Fruit fly (Drosophila melanogaster): ENCODE data around the gene CG3734.

CG3734 gene

dm6 chr3R:19403096-19403515 is 15.4 kb downstream of the CG3734 start, which contains the start of the genes Ino80 and Aptx (continued):
- TF ChIP-seq CG7963 (GFP tag; IDR thresholded peaks at IDR 0.05; ENCODE audit: partially characterized antibody) (peak; percentile 93), Eip74EF (GFP tag; optimal IDR thresholded peaks at IDR 0.05) (no peak), Mad (GFP tag; optimal IDR thresholded peaks at IDR 0.05) (peak; percentile 94), CG7745 (tag; optimal IDR thresholded peaks at IDR 0.05) (no peak), Hr78 (GFP tag; optimal IDR thresholded peaks at IDR 0.05) (no peak), CG15696 (tag; optimal IDR thresholded peaks at IDR 0.05) (peak; percentile 95), Drgx (GFP tag; IDR thresholded peaks at IDR 0.05) (peak; percentile 90), CG17912 (GFP tag; optimal IDR thresholded peaks at IDR 0.05) (no peak), nom (GFP tag; optimal IDR thresholded peaks at IDR 0.05) (no peak), Hand (GFP tag; optimal IDR thresholded peaks at IDR 0.05) (peak; percentile 71), CG7928 (GFP tag; optimal IDR thresholded peaks at IDR 0.05) (peak; percentile 72), CG10462 (GFP tag; optimal IDR thresholded peaks at IDR 0.05) (peak; percentile 92), dmrt11E (tag; optimal IDR thresholded peaks at IDR 0.05) (peak; percentile 95), tup (GFP tag; optimal IDR thresholded peaks at IDR 0.05) (peak; percentile 83), usp (GFP tag; optimal IDR thresholded peaks at IDR 0.05) (no peak), onecut (GFP tag; IDR thresholded peaks at IDR 0.05) (peak; percentile 70), CG9876 (GFP tag; optimal IDR thresholded peaks at IDR 0.05) (peak; percentile 86), Max (GFP tag; optimal IDR thresholded peaks at IDR 0.05) (peak; percentile 91), H2.0 (GFP tag; IDR thresholded peaks at IDR 0.05) (peak; percentile 89), CG12104 (GFP tag; optimal IDR thresholded peaks at IDR 0.05) (peak; percentile 84), CG13424 (tag; optimal IDR thresholded peaks at IDR 0.05) (peak; percentile 94), Mrtf (GFP tag; IDR thresholded peaks at IDR 0.05) (peak; percentile 90), CG6854 (GFP tag; optimal IDR thresholded peaks at IDR 0.05) (peak; percentile 71), pzg (GFP tag; optimal IDR thresholded peaks at IDR 0.05) (peak; percentile 77), NfI (GFP tag; optimal IDR thresholded peaks at IDR 0.05) (peak; percentile 92), CG5953 (GFP tag; IDR thresholded peaks at IDR 0.05) (peak; percentile 85), ewg (GFP tag; optimal IDR thresholded peaks at IDR 0.05) (peak; percentile 84), CG10274 (GFP tag; optimal IDR thresholded peaks at IDR 0.05) (peak; percentile 59), her (GFP tag; optimal IDR thresholded peaks at IDR 0.05) (peak; percentile 77), CG2875 (GFP tag; optimal IDR thresholded peaks at IDR 0.05) (peak; percentile 69), trem (tag; optimal IDR thresholded peaks at IDR 0.05) (peak; percentile 93), H15 (GFP tag; IDR thresholded peaks at IDR 0.05) (peak; percentile 92), ci (GFP tag; IDR thresholded peaks at IDR 0.05) (peak; percentile 84), Dbx (GFP tag; IDR thresholded peaks at IDR 0.05) (peak; percentile 97), CG4854 (GFP tag; optimal IDR thresholded peaks at IDR 0.05) (peak; percentile 92), Fer1 (GFP tag; optimal IDR thresholded peaks at IDR 0.05) (no peak), Nf-YB (GFP tag; optimal IDR thresholded peaks at IDR 0.05) (peak; percentile 76), CG13296 (GFP tag; optimal IDR thresholded peaks at IDR 0.05) (no peak), chif (GFP tag; optimal IDR thresholded peaks at IDR 0.05) (peak; percentile 91 to 93), ac (GFP tag; optimal IDR thresholded peaks at IDR 0.05) (peak; percentile 79), dpn (GFP tag; optimal IDR thresholded peaks at IDR 0.05) (peak; percentile 91 to 97), sqz (GFP tag; optimal IDR thresholded peaks at IDR 0.05) (no peak), gro (GFP tag; optimal IDR thresholded peaks at IDR 0.05) (peak; percentile 75), cg (GFP tag; optimal IDR thresholded peaks at IDR 0.05) (no peak), CG17802 (tag; optimal IDR thresholded peaks at IDR 0.05) (peak; percentile 70), CG31441 (GFP tag; IDR thresholded peaks at IDR 0.05) (no peak; the same call in 1 of the 2 replicates), CG14965 (GFP tag; optimal IDR thresholded peaks at IDR 0.05; ENCODE audit: borderline replicate concordance) (peak; percentile 43), Rx (GFP tag; IDR thresholded peaks at IDR 0.05) (peak; percentile 90; the same call in 1 of the 2 replicates), en (GFP tag; optimal IDR thresholded peaks at IDR 0.05) (peak; percentile 74), gcm2 (GFP tag; optimal IDR thresholded peaks at IDR 0.05) (peak; percentile 84)
